Fruit fly (Drosophila melanogaster) whole organism, pupa: ENCODE data around the gene CG34435.

ENCODE experiments used
- CG10348 ChIP-seq: fragments of 200-800 bp; sonication (Bioruptor generic); IDR thresholded peaks from 2 replicates; pipeline ENCODE4 v1.3.6; 2022; ENCODE audit warnings: missing biosample characterization, missing genetic modification characterization
- CG12605 ChIP-seq: fragments of 200-800 bp; sonication (Bioruptor generic); IDR thresholded peaks from 2 replicates; pipeline ENCODE4 v1.3.6; 2022; ENCODE audit warnings: missing biosample characterization, missing genetic modification characterization
- CG13204 ChIP-seq: fragments of 200-800 bp; sonication (Bioruptor generic); optimal IDR thresholded peaks from 2 replicates; lab custom pipeline; 2018; ENCODE audit warnings: missing biosample characterization, mild to moderate bottlenecking, missing genetic modification characterization, moderate library complexity
- CG14655 ChIP-seq: fragments of 200-800 bp; sonication (Bioruptor generic); optimal IDR thresholded peaks from 3 replicates; lab custom pipeline; 2017; ENCODE audit warnings: mild to moderate bottlenecking, missing biosample characterization, missing genetic modification reagents, missing genetic modification characterization
- CG15710 ChIP-seq: fragments of 200-800 bp; sonication (Bioruptor generic); optimal IDR thresholded peaks from 2 replicates; lab custom pipeline; 2018; ENCODE audit warnings: missing biosample characterization, mild to moderate bottlenecking, missing genetic modification characterization, moderate library complexity
- CG17806 ChIP-seq: fragments of 200-800 bp; sonication (Bioruptor generic); optimal IDR thresholded peaks from 2 replicates; lab custom pipeline; 2018; ENCODE audit warnings: missing biosample characterization, mild to moderate bottlenecking, missing genetic modification characterization, moderate library complexity
- CG32121 ChIP-seq: fragments of 200-800 bp; sonication (Bioruptor generic); IDR thresholded peaks from 2 replicates; pipeline ENCODE4 v1.3.6; 2022; ENCODE audit warnings: missing biosample characterization, missing genetic modification characterization
- CG34367 ChIP-seq: fragments of 200-800 bp; sonication (Bioruptor generic); optimal IDR thresholded peaks from 2 replicates; lab custom pipeline; 2018; ENCODE audit warnings: missing biosample characterization, mild to moderate bottlenecking, missing genetic modification characterization
- CG4496 ChIP-seq: fragments of 200-800 bp; sonication (Bioruptor generic); IDR thresholded peaks from 3 replicates; pipeline ENCODE4 v1.3.6; 2022; ENCODE audit warnings: missing biosample characterization, missing genetic modification characterization
- CG8159 ChIP-seq: fragments of 200-800 bp; sonication (Bioruptor generic); optimal IDR thresholded peaks from 3 replicates; lab custom pipeline; 2018; ENCODE audit warnings: missing biosample characterization, mild to moderate bottlenecking, missing genetic modification characterization, moderate library complexity
- CG8301 ChIP-seq: fragments of 200-800 bp; sonication (Bioruptor generic); optimal IDR thresholded peaks from 2 replicates; lab custom pipeline; 2018; ENCODE audit warnings: missing biosample characterization, mild to moderate bottlenecking, missing genetic modification characterization
- CG9948 ChIP-seq: fragments of 200-800 bp; sonication (Bioruptor generic); optimal IDR thresholded peaks from 2 replicates; lab custom pipeline; 2018; ENCODE audit warnings: missing biosample characterization, mild to moderate bottlenecking, missing genetic modification characterization, moderate library complexity
- D1 ChIP-seq: fragments of 200-800 bp; sonication (Bioruptor generic); optimal IDR thresholded peaks from 2 replicates; lab custom pipeline; 2018; ENCODE audit warnings: missing biosample characterization, mild to moderate bottlenecking, missing genetic modification characterization, moderate library complexity
- EcR ChIP-seq: fragments of 200-800 bp; sonication (Bioruptor generic); optimal IDR thresholded peaks from 3 replicates; lab custom pipeline; 2019; ENCODE audit warnings: missing biosample characterization, missing genetic modification characterization, mild to moderate bottlenecking, moderate library complexity, missing genetic modification reagents
- Ets98B ChIP-seq: fragments of 200-800 bp; sonication (Bioruptor generic); IDR thresholded peaks from 2 replicates; pipeline ENCODE4 v1.3.6; 2022; ENCODE audit warnings: missing biosample characterization, missing genetic modification characterization
- Pif1A ChIP-seq: fragments of 200-800 bp; sonication (Bioruptor generic); optimal IDR thresholded peaks from 3 replicates; lab custom pipeline; 2016; ENCODE audit warnings: missing biosample characterization, missing genetic modification characterization
- Pif1B ChIP-seq: fragments of 200-800 bp; sonication (Bioruptor generic); optimal IDR thresholded peaks from 3 replicates; lab custom pipeline; 2016; ENCODE audit warnings: missing biosample characterization, missing genetic modification characterization
- Snoo ChIP-seq: fragments of 200-800 bp; sonication (Bioruptor generic); optimal IDR thresholded peaks from 3 replicates; lab custom pipeline; 2017; ENCODE audit warnings: missing biosample characterization, mild to moderate bottlenecking, missing genetic modification characterization, inconsistent platforms
- fd96Ca ChIP-seq: fragments of 200-800 bp; sonication (Bioruptor generic); IDR thresholded peaks from 3 replicates; pipeline ENCODE4 v1.3.6; 2022; ENCODE audit warnings: missing biosample characterization, missing genetic modification characterization
- gl ChIP-seq: fragments of 200-800 bp; sonication (Bioruptor generic); optimal IDR thresholded peaks from 2 replicates; lab custom pipeline; 2018; ENCODE audit warnings: missing biosample characterization, mild to moderate bottlenecking, missing genetic modification characterization
- rn ChIP-seq: fragments of 200-800 bp; sonication (Bioruptor generic); IDR thresholded peaks from 2 replicates; pipeline ENCODE4 v1.3.6; 2022; ENCODE audit warnings: missing biosample characterization, missing genetic modification characterization

CG34435 gene

dm6 chrX:5606324-5606723, 7.9 kb downstream of the CG34435 start:
- no peak for TF ChIP-seq CG12605
- TF ChIP-seq Pif1A = no peak
- TF ChIP-seq Pif1B (GFP tag; lab: Kevin White, UChicago) = no peak
- TF ChIP-seq CG4496 (GFP tag; lab: Robert Waterston, UW) = no peak
- TF ChIP-seq rn (GFP tag; lab: Robert Waterston, UW) = no peak
- no peak for TF ChIP-seq CG8301 (tag; lab: Kevin White, UChicago)
- no peak for TF ChIP-seq CG17806 (tag; lab: Kevin White, UChicago)
- TF ChIP-seq fd96Ca = no peak

dm6 chrX:5604181-5604580, 10.1 kb downstream of the CG34435 start:
- TF ChIP-seq Pif1A (no peak), CG13204 (GFP tag; lab: Kevin White, UChicago) (no peak), fd96Ca (no peak), EcR (GFP tag; lab: Kevin White, UChicago) (no peak), CG34367 (tag; lab: Kevin White, UChicago) (no peak), rn (GFP tag; lab: Robert Waterston, UW) (no peak), CG10348 (GFP tag; lab: Robert Waterston, UW) (no peak), CG8159 (tag; lab: Kevin White, UChicago) (no peak), Snoo (tag; lab: Kevin White, UChicago) (no peak), CG4496 (GFP tag; lab: Robert Waterston, UW) (no peak)
- TF ChIP-seq, all 21 proteins: peak for 0

- TF ChIP-seq D1 (tag; lab: Kevin White, UChicago) (no peak), fd96Ca (no peak), CG10348 (GFP tag; lab: Robert Waterston, UW) (no peak), CG12605 (no peak), Pif1B (GFP tag; lab: Kevin White, UChicago) (no peak), CG15710 (tag; lab: Kevin White, UChicago) (no peak), CG8301 (tag; lab: Kevin White, UChicago) (no peak), CG8159 (tag; lab: Kevin White, UChicago) (no peak), EcR (GFP tag; lab: Kevin White, UChicago) (no peak), CG9948 (tag; lab: Kevin White, UChicago) (no peak), CG34367 (tag; lab: Kevin White, UChicago) (no peak), CG13204 (GFP tag; lab: Kevin White, UChicago) (no peak), Snoo (tag; lab: Kevin White, UChicago) (no peak)
Observed at dm6 chrX:5603009-5603408, 11.3 kb downstream of the CG34435 start.

- TF ChIP-seq CG14655 = no peak
- TF ChIP-seq gl = no peak
- no peak for TF ChIP-seq D1 (tag; lab: Kevin White, UChicago)
- TF ChIP-seq rn (GFP tag; lab: Robert Waterston, UW) = no peak
- no peak for TF ChIP-seq Ets98B (GFP tag; lab: Robert Waterston, UW)
- TF ChIP-seq Pif1A = no peak
- TF ChIP-seq CG15710 (tag; lab: Kevin White, UChicago) = no peak
- no peak for TF ChIP-seq CG13204 (GFP tag; lab: Kevin White, UChicago)
- no peak for TF ChIP-seq CG4496 (GFP tag; lab: Robert Waterston, UW)
- TF ChIP-seq CG34367 (tag; lab: Kevin White, UChicago) = no peak
- no peak for TF ChIP-seq CG17806 (tag; lab: Kevin White, UChicago)
- TF ChIP-seq fd96Ca = no peak
- no peak for TF ChIP-seq CG8159 (tag; lab: Kevin White, UChicago)
- no peak for TF ChIP-seq CG10348 (GFP tag; lab: Robert Waterston, UW)
- no peak for TF ChIP-seq CG9948 (tag; lab: Kevin White, UChicago)
- TF ChIP-seq CG12605 = no peak
- TF ChIP-seq, all 21 proteins: peak for 0
Observed at dm6 chrX:5602308-5602707, 12.0 kb downstream of the CG34435 start.

dm6 chrX:5596554-5596953, 17.7 kb downstream of the CG34435 start:
- TF ChIP-seq CG15710 (tag; lab: Kevin White, UChicago) (no peak), CG17806 (tag; lab: Kevin White, UChicago) (no peak), fd96Ca (no peak), CG12605 (no peak), rn (GFP tag; lab: Robert Waterston, UW) (no peak), CG9948 (tag; lab: Kevin White, UChicago) (no peak), CG13204 (GFP tag; lab: Kevin White, UChicago) (no peak), CG8301 (tag; lab: Kevin White, UChicago) (no peak), Pif1B (GFP tag; lab: Kevin White, UChicago) (no peak), EcR (GFP tag; lab: Kevin White, UChicago) (no peak), CG32121 (GFP tag; lab: Robert Waterston, UW) (no peak)

dm6 chrX:5593868-5594267, 20.4 kb downstream of the CG34435 start, which contains the start of gene Vsx1:
Vsx1 (plus strand) TSS chrX:5594255.
- TF ChIP-seq CG4496 (GFP tag; lab: Robert Waterston, UW) = 0 out of 3 replicates have a peak, but pooled peaks have one; percentile 40
- no peak for TF ChIP-seq rn (GFP tag; lab: Robert Waterston, UW)

dm6 chrX:5589990-5590389, 24.3 kb downstream of the CG34435 start:
- TF ChIP-seq CG8159 (tag; lab: Kevin White, UChicago) = no peak
- no peak for TF ChIP-seq CG14655
- no peak for TF ChIP-seq Snoo (tag; lab: Kevin White, UChicago)
- no peak for TF ChIP-seq CG9948 (tag; lab: Kevin White, UChicago)
- no peak for TF ChIP-seq EcR (GFP tag; lab: Kevin White, UChicago)
- no peak for TF ChIP-seq rn (GFP tag; lab: Robert Waterston, UW)
- TF ChIP-seq Pif1A = no peak
- no peak for TF ChIP-seq D1 (tag; lab: Kevin White, UChicago)
- TF ChIP-seq CG15710 (tag; lab: Kevin White, UChicago) = no peak
